Fruit fly (Drosophila melanogaster) whole organism, pupa: ENCODE data around the gene Edem2.

Source experiments
- CG10348 ChIP-seq: fragments of 200-800 bp; sonication (Bioruptor generic); IDR thresholded peaks from 2 replicates; pipeline ENCODE4 v1.3.6; 2022; ENCODE audit warnings: missing biosample characterization, missing genetic modification characterization
- CG4496 ChIP-seq: fragments of 200-800 bp; sonication (Bioruptor generic); IDR thresholded peaks from 3 replicates; pipeline ENCODE4 v1.3.6; 2022; ENCODE audit warnings: missing biosample characterization, missing genetic modification characterization
- CG8159 ChIP-seq: fragments of 200-800 bp; sonication (Bioruptor generic); optimal IDR thresholded peaks from 3 replicates; lab custom pipeline; 2018; ENCODE audit warnings: missing biosample characterization, mild to moderate bottlenecking, missing genetic modification characterization, moderate library complexity
- CG9948 ChIP-seq: fragments of 200-800 bp; sonication (Bioruptor generic); optimal IDR thresholded peaks from 2 replicates; lab custom pipeline; 2018; ENCODE audit warnings: missing biosample characterization, mild to moderate bottlenecking, missing genetic modification characterization, moderate library complexity
- Snoo ChIP-seq: fragments of 200-800 bp; sonication (Bioruptor generic); optimal IDR thresholded peaks from 3 replicates; lab custom pipeline; 2017; ENCODE audit warnings: missing biosample characterization, mild to moderate bottlenecking, missing genetic modification characterization, inconsistent platforms
- fd96Ca ChIP-seq: fragments of 200-800 bp; sonication (Bioruptor generic); IDR thresholded peaks from 3 replicates; pipeline ENCODE4 v1.3.6; 2022; ENCODE audit warnings: missing biosample characterization, missing genetic modification characterization
- gl ChIP-seq: fragments of 200-800 bp; sonication (Bioruptor generic); optimal IDR thresholded peaks from 2 replicates; lab custom pipeline; 2018; ENCODE audit warnings: missing biosample characterization, mild to moderate bottlenecking, missing genetic modification characterization

DNA sequence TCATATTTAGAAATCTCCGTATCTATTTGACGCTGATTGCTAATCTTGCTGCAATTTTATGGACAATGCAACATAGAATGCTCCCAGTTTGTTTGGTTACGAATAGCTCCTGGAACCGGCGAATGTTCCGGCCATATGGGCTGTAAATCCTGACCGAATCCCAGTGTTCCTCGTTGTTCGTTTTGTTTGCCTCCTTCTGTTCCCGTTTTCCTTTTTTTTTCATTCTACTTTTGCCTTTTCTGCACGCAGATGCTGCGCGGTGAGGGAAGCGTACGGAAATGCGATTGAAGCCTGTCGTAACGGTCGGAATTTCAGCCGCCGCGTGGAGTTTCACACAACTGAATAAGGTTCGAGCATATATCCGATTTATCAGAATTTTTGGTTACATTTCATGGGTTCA, 15.9 kb upstream of the Edem2 start, which contains the start of gene CG43925:
- TF ChIP-seq CG10348 (GFP tag; lab: Robert Waterston, UW) (no peak), CG4496 (no peak), gl (no peak), Snoo (tag; lab: Kevin White, UChicago) (no peak), CG9948 (no peak), fd96Ca (no peak), CG8159 (tag; lab: Kevin White, UChicago) (no peak)
